Worm (Caenorhabditis elegans): ENCODE data around the gene rfs-1.

rfs-1 gene

ce11 chrIII:8278801-8279200, 52.5 kb downstream of the rfs-1 start, which contains the start of gene mig-10:
Gene mig-10, plus strand, starts transcription at chrIII:8279101.
- TF ChIP-seq nhr-71 (tag; optimal IDR thresholded peaks at IDR 0.05) (no peak), lir-3 (tag; optimal IDR thresholded peaks at IDR 0.05; ENCODE audit: poor library complexity) (no peak), lsy-2 (tag; optimal IDR thresholded peaks at IDR 0.05) (no peak), aha-1 (tag; optimal IDR thresholded peaks at IDR 0.05) (no peak), blmp-1 (tag; optimal IDR thresholded peaks at IDR 0.05) (no peak), unc-98 (GFP tag; IDR thresholded peaks at IDR 0.05) (no peak), dpl-1 (GFP tag; optimal IDR thresholded peaks at IDR 0.05) (no peak), fkh-10 (GFP tag; optimal IDR thresholded peaks at IDR 0.05) (no peak)

ce11 chrIII:8279567-8279966, 53.3 kb downstream of the rfs-1 start:
- TF ChIP-seq aha-1 (tag; optimal IDR thresholded peaks at IDR 0.05) (no peak), snu-23 (GFP tag; optimal IDR thresholded peaks at IDR 0.05) (no peak), grh-1 (GFP tag; IDR thresholded peaks at IDR 0.05) (no peak), fkh-10 (GFP tag; optimal IDR thresholded peaks at IDR 0.05) (no peak)

Measured in whole organism, L1 larva.